Worm (Caenorhabditis elegans): ENCODE data around the gene nhr-141.

Gene nhr-141

ce11 chrV:7414909-7415308 is 29.6 kb upstream of the nhr-141 start, which contains the start of gene F18E3.12:
Gene F18E3.12 (plus strand): TSS chrV:7414985.
- peak in 1 of 2 experiments; percentile 12 for TF ChIP-seq lin-35 (GFP tag; optimal IDR thresholded peaks at IDR 0.05)
- no peak for TF ChIP-seq tbx-2 (tag; optimal IDR thresholded peaks at IDR 0.05)
- no peak for TF ChIP-seq ceh-82 (tag; optimal IDR thresholded peaks at IDR 0.05)

- no peak for TF ChIP-seq pax-3 (tag; optimal IDR thresholded peaks at IDR 0.05)
- TF ChIP-seq sptf-1 (tag; optimal IDR thresholded peaks at IDR 0.05) = no peak
- TF ChIP-seq lin-39 (tag; optimal IDR thresholded peaks at IDR 0.05) = no peak
- peak; percentile 43 for TF ChIP-seq C16A3.4 (tag; optimal IDR thresholded peaks at IDR 0.05)
- TF ChIP-seq vab-15 (tag; optimal IDR thresholded peaks at IDR 0.05) = no peak
- no peak for TF ChIP-seq dsc-1 (tag; optimal IDR thresholded peaks at IDR 0.05)
- no peak for TF ChIP-seq nhr-237 (tag; optimal IDR thresholded peaks at IDR 0.05)
- TF ChIP-seq swsn-7 (tag; optimal IDR thresholded peaks at IDR 0.05) = no peak
- no peak for TF ChIP-seq rnt-1 (tag; optimal IDR thresholded peaks at IDR 0.05)
- no peak for TF ChIP-seq lir-3 (tag; optimal IDR thresholded peaks at IDR 0.05; ENCODE audit: poor library complexity)
- TF ChIP-seq lin-13 (GFP tag; optimal IDR thresholded peaks at IDR 0.05) = no peak
- TF ChIP-seq ces-1 (GFP tag; optimal IDR thresholded peaks at IDR 0.05) = no peak
- TF ChIP-seq nhr-71 (tag; optimal IDR thresholded peaks at IDR 0.05) = peak; percentile 88
- peak; percentile 74 for TF ChIP-seq snu-23 (GFP tag; optimal IDR thresholded peaks at IDR 0.05)
- TF ChIP-seq nhr-47 (tag; optimal IDR thresholded peaks at IDR 0.05) = peak; percentile 34
- TF ChIP-seq egl-27 (tag; optimal IDR thresholded peaks at IDR 0.05) = no peak
- no peak for TF ChIP-seq mef-2 (tag; optimal IDR thresholded peaks at IDR 0.05)
- no peak for TF ChIP-seq unc-86 (tag; optimal IDR thresholded peaks at IDR 0.05)
- no peak for TF ChIP-seq sup-37 (GFP tag; optimal IDR thresholded peaks at IDR 0.05)
- TF ChIP-seq ets-5 (GFP tag; IDR thresholded peaks at IDR 0.05) = no peak
- no peak for TF ChIP-seq lsy-2 (tag; optimal IDR thresholded peaks at IDR 0.05)
- no peak for TF ChIP-seq zip-4 (GFP tag; optimal IDR thresholded peaks at IDR 0.05)
- TF ChIP-seq F16B12.6 (tag; optimal IDR thresholded peaks at IDR 0.05) = no peak
- TF ChIP-seq fkh-10 (GFP tag; optimal IDR thresholded peaks at IDR 0.05) = no peak
- no peak for TF ChIP-seq aly-2 (tag; optimal IDR thresholded peaks at IDR 0.05)
- no peak for TF ChIP-seq alr-1 (tag; optimal IDR thresholded peaks at IDR 0.05; ENCODE audit: borderline replicate concordance)
- TF ChIP-seq unc-62 (GFP tag; optimal IDR thresholded peaks at IDR 0.05) = no peak
- TF ChIP-seq Y116A8C.19 (tag; optimal IDR thresholded peaks at IDR 0.05; ENCODE audit: borderline replicate concordance) = no peak
- peak; percentile 95 for TF ChIP-seq nhr-20 (tag; optimal IDR thresholded peaks at IDR 0.05)
- peak; percentile 32 for TF ChIP-seq unc-130 (tag; optimal IDR thresholded peaks at IDR 0.05)
- no peak for TF ChIP-seq ceh-90 (tag; optimal IDR thresholded peaks at IDR 0.05)
- no peak for TF ChIP-seq fkh-8 (tag; optimal IDR thresholded peaks at IDR 0.05)
- peak in 5 of 6 experiments; percentile 43 to 97 (median 69) for TF ChIP-seq elt-3 (tag; optimal IDR thresholded peaks at IDR 0.05)
- no peak for TF ChIP-seq zag-1 (tag; optimal IDR thresholded peaks at IDR 0.05)
- TF ChIP-seq nhr-77 (tag; optimal IDR thresholded peaks at IDR 0.05) = no peak
- TF ChIP-seq lin-15B (tag; optimal IDR thresholded peaks at IDR 0.05) = no peak
- no peak for TF ChIP-seq tlp-1 (tag; optimal IDR thresholded peaks at IDR 0.05)
- TF ChIP-seq sox-4 (tag; optimal IDR thresholded peaks at IDR 0.05) = no peak
- TF ChIP-seq efl-1 (optimal IDR thresholded peaks at IDR 0.05) = no peak
- TF ChIP-seq efl-1 (GFP tag; optimal IDR thresholded peaks at IDR 0.05 in 1 of 2) = peak in 1 of 2 experiments; percentile 89
- no peak for TF ChIP-seq irx-1 (tag; optimal IDR thresholded peaks at IDR 0.05)
- no peak for TF ChIP-seq C34B4.2 (tag; optimal IDR thresholded peaks at IDR 0.05)
- TF ChIP-seq lin-14 (GFP tag; optimal IDR thresholded peaks at IDR 0.05) = peak; percentile 71
- no peak for TF ChIP-seq nhr-11 (tag; optimal IDR thresholded peaks at IDR 0.05)
- no peak for TF ChIP-seq pag-3 (tag; optimal IDR thresholded peaks at IDR 0.05; ENCODE audit: borderline replicate concordance, insufficient read depth)
- no peak for TF ChIP-seq C04F5.9 (tag; optimal IDR thresholded peaks at IDR 0.05)
- no peak for TF ChIP-seq mep-1 (tag; optimal IDR thresholded peaks at IDR 0.05)
- no peak for TF ChIP-seq snpc-4 (tag; optimal IDR thresholded peaks at IDR 0.05)
These were observed 28.6 kb upstream of the nhr-141 start, which contains the start of gene F18E3.13 for ce11 chrV:7415780-7416428. Gene F18E3.13 (plus strand): TSS chrV:7416164.

Measured in whole organism, L1 larva.